Worm (Caenorhabditis elegans) whole organism, young adult: Measurements from ENCODE around the gene set-1.

ENCODE experiments used
- B0035.1 ChIP-seq: sonication (generic microtip); optimal IDR thresholded peaks from 2 replicates; lab custom pipeline; 2016; ENCODE audit warnings: missing genetic modification characterization, mild to moderate bottlenecking, missing compliant biosample characterization, missing genotype, missing genetic modification reagents
- B0336.3 ChIP-seq: fragments of 200-800 bp; sonication (Bioruptor generic); IDR thresholded peaks from 2 replicates; pipeline ENCODE4 v1.3.6; 2022; ENCODE audit warnings: missing genetic modification characterization, missing compliant biosample characterization
- C17E4.6 ChIP-seq: fragments of 200-800 bp; sonication (Bioruptor generic); IDR thresholded peaks from 2 replicates; pipeline ENCODE4 v1.3.6; 2022; ENCODE audit warnings: missing genetic modification reagents, missing genetic modification characterization, missing compliant biosample characterization
- D2030.7 ChIP-seq: fragments of 200-800 bp; sonication (Bioruptor generic); IDR thresholded peaks from 2 replicates; pipeline ENCODE4 v1.3.6; 2022; ENCODE audit warnings: missing genetic modification reagents, missing genetic modification characterization, missing compliant biosample characterization
- F39B2.1 ChIP-seq: fragments of 200-800 bp; sonication (Bioruptor generic); IDR thresholded peaks from 2 replicates; pipeline ENCODE4 v1.3.6; 2022; ENCODE audit warnings: missing genetic modification reagents, missing genetic modification characterization, missing compliant biosample characterization
- K12H6.12 ChIP-seq: fragments of 200-800 bp; sonication (Bioruptor generic); optimal IDR thresholded peaks from 2 replicates; lab custom pipeline; 2018; ENCODE audit warnings: mild to moderate bottlenecking, missing genetic modification characterization, missing compliant biosample characterization
- T07F8.4 ChIP-seq: sonication (generic microtip); optimal IDR thresholded peaks from 2 replicates; lab custom pipeline; 2016; ENCODE audit warnings: mild to moderate bottlenecking, missing genetic modification characterization, moderate library complexity, missing compliant biosample characterization
- Y53G8AR.9 ChIP-seq: fragments of 200-800 bp; sonication (Bioruptor generic); conservative IDR thresholded peaks from 2 replicates; pipeline ENCODE4 v1.3.6; 2022; ENCODE audit warnings: missing genetic modification reagents, missing genetic modification characterization, missing compliant biosample characterization
- Y56A3A.18 ChIP-seq: fragments of 200-800 bp; sonication (Bioruptor generic); IDR thresholded peaks from 2 replicates; pipeline ENCODE4 v1.3.6; 2022; ENCODE audit warnings: missing genetic modification reagents, missing genetic modification characterization, missing compliant biosample characterization
- Y79H2A.3 ChIP-seq: fragments of 200-800 bp; sonication (Bioruptor generic); conservative IDR thresholded peaks from 2 replicates; pipeline ENCODE4 v1.3.6; 2022; ENCODE audit warnings: missing genetic modification reagents, missing genetic modification characterization, missing compliant biosample characterization
- aptf-2 ChIP-seq: fragments of 200-800 bp; sonication (Bioruptor generic); conservative IDR thresholded peaks from 2 replicates; pipeline ENCODE4 v1.3.6; 2022; ENCODE audit warnings: missing genetic modification reagents, missing genetic modification characterization, missing compliant biosample characterization
- attf-6 ChIP-seq: fragments of 200-800 bp; sonication (Bioruptor generic); IDR thresholded peaks from 2 replicates; pipeline ENCODE4 v1.3.6; 2022; ENCODE audit warnings: missing genetic modification reagents, missing genetic modification characterization, missing compliant biosample characterization
- cebp-2 ChIP-seq: fragments of 200-800 bp; sonication (Bioruptor generic); IDR thresholded peaks from 2 replicates; pipeline ENCODE4 v1.3.6; 2022; ENCODE audit warnings: missing genetic modification characterization, missing compliant biosample characterization
- ceh-100 ChIP-seq: fragments of 200-800 bp; sonication (Bioruptor generic); IDR thresholded peaks from 2 replicates; pipeline ENCODE4 v1.3.6; 2022; ENCODE audit warnings: missing genetic modification reagents, missing genetic modification characterization, missing compliant biosample characterization
- ceh-91 ChIP-seq: fragments of 200-800 bp; sonication (Bioruptor generic); IDR thresholded peaks from 2 replicates; pipeline ENCODE4 v1.3.6; 2022; ENCODE audit warnings: missing genetic modification reagents, missing genetic modification characterization, missing compliant biosample characterization
- egl-44 ChIP-seq: fragments of 200-800 bp; sonication (Bioruptor generic); IDR thresholded peaks from 2 replicates; pipeline ENCODE4 v1.3.6; 2022; ENCODE audit warnings: missing genetic modification reagents, missing genetic modification characterization, missing compliant biosample characterization
- gei-17 ChIP-seq: fragments of 200-800 bp; sonication (Bioruptor generic); optimal IDR thresholded peaks from 2 replicates; lab custom pipeline; 2018; ENCODE audit warnings: mild to moderate bottlenecking, missing genetic modification characterization, missing compliant biosample characterization
- hsf-1 ChIP-seq: fragments of 200-800 bp; sonication (Bioruptor generic); IDR thresholded peaks from 2 replicates; pipeline ENCODE4 v1.3.6; 2022; ENCODE audit warnings: missing genetic modification reagents, missing genetic modification characterization, missing compliant biosample characterization
- lag-1 ChIP-seq: fragments of 200-800 bp; sonication (Bioruptor generic); IDR thresholded peaks from 2 replicates; pipeline ENCODE4 v1.3.6; 2022; ENCODE audit warnings: missing genetic modification reagents, missing genetic modification characterization, missing compliant biosample characterization
- let-607 ChIP-seq, 2 experiments: fragments of 200-800 bp in 1 of 2; sonication (Bioruptor generic) in 1 of 2; sonication (generic microtip) in 1 of 2; optimal IDR thresholded peaks; 2 replicates each; lab custom pipeline; 2016 to 2018; ENCODE audit warnings: mild to moderate bottlenecking in 2 of 2, missing compliant biosample characterization in 2 of 2, missing genetic modification characterization in 2 of 2, moderate library complexity in 2 of 2, missing genotype in 1 of 2
- lin-54 ChIP-seq: fragments of 200-800 bp; sonication (Bioruptor generic); optimal IDR thresholded peaks from 2 replicates; lab custom pipeline; 2018; ENCODE audit warnings: mild to moderate bottlenecking, missing genetic modification characterization, missing compliant biosample characterization
- madf-6 ChIP-seq: fragments of 200-800 bp; sonication (Bioruptor generic); IDR thresholded peaks from 2 replicates; pipeline ENCODE4 v1.3.6; 2022; ENCODE audit warnings: missing genetic modification reagents, missing genetic modification characterization, missing compliant biosample characterization
- mcd-1 ChIP-seq: fragments of 200-800 bp; sonication (Bioruptor generic); IDR thresholded peaks from 2 replicates; pipeline ENCODE4 v1.3.6; 2022; ENCODE audit warnings: missing genetic modification reagents, missing genetic modification characterization, missing compliant biosample characterization
- mxl-1 ChIP-seq: sonication (generic microtip); optimal IDR thresholded peaks from 2 replicates; lab custom pipeline; 2016; ENCODE audit warnings: missing genetic modification characterization, missing compliant biosample characterization
- nfya-1 ChIP-seq: sonication (generic microtip); optimal IDR thresholded peaks from 2 replicates; lab custom pipeline; 2017; ENCODE audit warnings: antibody characterized with exemption, missing compliant biosample characterization, missing genetic modification characterization, borderline replicate concordance; ENCODE audit not compliant: insufficient read depth
- nfya-2 ChIP-seq: fragments of 200-800 bp; sonication (Bioruptor generic); IDR thresholded peaks from 2 replicates; pipeline ENCODE4 v1.3.6; 2022; ENCODE audit warnings: missing genetic modification reagents, missing genetic modification characterization, missing compliant biosample characterization
- rec-8 ChIP-seq, 2 experiments: sonication (generic microtip); optimal IDR thresholded peaks; 2 replicates each; lab custom pipeline; 2016; ENCODE audit warnings: mild to moderate bottlenecking in 2 of 2, missing genetic modification characterization in 2 of 2, missing genetic modification reagents in 2 of 2, missing genotype in 2 of 2, missing biosample characterization in 1 of 2, missing compliant biosample characterization in 1 of 2, moderate library complexity in 1 of 2
- repo-1 ChIP-seq: sonication (generic microtip); optimal IDR thresholded peaks from 2 replicates; lab custom pipeline; 2017; ENCODE audit warnings: mild to moderate bottlenecking, missing genetic modification characterization, missing compliant biosample characterization
- snpc-1.1 ChIP-seq: sonication (generic microtip); optimal IDR thresholded peaks from 2 replicates; lab custom pipeline; 2017; ENCODE audit warnings: missing genetic modification characterization, mild to moderate bottlenecking, missing compliant biosample characterization, antibody characterized with exemption, moderate library complexity, missing genotype, missing genetic modification reagents; ENCODE audit not compliant: insufficient read depth
- snpc-3.4 ChIP-seq: sonication (generic microtip); optimal IDR thresholded peaks from 2 replicates; lab custom pipeline; 2017; ENCODE audit warnings: missing genetic modification characterization, mild to moderate bottlenecking, missing compliant biosample characterization, antibody characterized with exemption, moderate library complexity, missing genotype, missing genetic modification reagents
- tbx-9 ChIP-seq: sonication (generic microtip); optimal IDR thresholded peaks from 2 replicates; lab custom pipeline; 2016; ENCODE audit warnings: borderline replicate concordance, missing genetic modification characterization, inconsistent platforms, missing compliant biosample characterization
- tlf-1 ChIP-seq: fragments of 200-800 bp; sonication (Bioruptor generic); optimal IDR thresholded peaks from 2 replicates; lab custom pipeline; 2018; ENCODE audit warnings: mild to moderate bottlenecking, missing genetic modification characterization, missing compliant biosample characterization
- xnd-1 ChIP-seq: sonication (generic microtip); optimal IDR thresholded peaks from 2 replicates; lab custom pipeline; 2016; ENCODE audit warnings: missing genotype, missing genetic modification reagents, missing genetic modification characterization, missing compliant biosample characterization
- ztf-18 ChIP-seq: sonication (generic microtip); optimal IDR thresholded peaks from 2 replicates; lab custom pipeline; 2016; ENCODE audit warnings: missing genotype, mild to moderate bottlenecking, missing genetic modification characterization, missing compliant biosample characterization
- ztf-22 ChIP-seq: fragments of 200-800 bp; sonication (Bioruptor generic); optimal IDR thresholded peaks from 2 replicates; lab custom pipeline; 2018; ENCODE audit warnings: mild to moderate bottlenecking, missing genetic modification characterization, moderate library complexity, missing compliant biosample characterization
- ztf-3 ChIP-seq: fragments of 200-800 bp; sonication (Bioruptor generic); optimal IDR thresholded peaks from 2 replicates; lab custom pipeline; 2018; ENCODE audit warnings: mild to moderate bottlenecking, missing genetic modification characterization, missing compliant biosample characterization

set-1 gene

DNA sequence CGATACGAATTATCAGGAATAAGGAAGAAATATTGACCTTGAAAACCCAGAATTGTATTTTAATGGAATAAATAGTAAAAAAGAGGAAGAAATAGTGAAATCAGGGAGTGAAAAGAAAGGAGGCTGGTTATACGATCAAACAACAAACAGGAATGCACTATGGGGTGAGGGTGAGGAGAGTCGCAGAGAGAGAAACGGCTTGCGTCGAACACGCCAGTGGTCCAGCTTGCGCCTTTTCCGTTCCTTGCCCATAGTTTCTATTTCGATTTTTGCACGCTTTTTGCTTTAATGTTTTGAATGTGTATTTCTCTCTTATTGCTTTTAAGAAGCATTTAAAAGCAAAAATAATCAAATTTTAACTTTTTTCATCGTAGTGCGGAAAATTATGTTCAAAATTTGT is 1.5 kb upstream of the set-1 start (continued):
- TF ChIP-seq ztf-18 (tag; lab: Kevin White, UChicago), result peak; percentile 94

DNA sequence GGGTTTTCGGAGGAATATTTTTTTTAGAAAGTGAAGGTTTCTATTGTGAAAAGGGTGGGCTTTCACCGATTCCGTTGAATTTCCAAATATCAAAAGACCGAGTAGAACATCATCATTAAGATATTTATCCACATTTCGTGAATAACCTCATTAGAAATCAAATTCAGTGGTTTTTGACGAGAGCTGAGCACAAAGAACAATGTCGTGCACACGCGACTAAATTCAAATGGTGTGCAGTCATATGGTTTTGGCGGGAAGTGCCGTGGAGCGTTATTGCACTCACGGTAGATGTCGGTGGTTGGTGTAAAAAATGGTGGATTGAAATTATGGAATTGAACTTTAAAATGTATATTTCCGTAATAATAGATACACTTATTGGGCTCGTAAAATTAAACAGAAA is 505 bp upstream of the set-1 start:
- TF ChIP-seq cebp-2 (GFP tag; lab: Robert Waterston, UW) (no peak), lag-1 (GFP tag; lab: Robert Waterston, UW) (no peak), tlf-1 (GFP tag; lab: Kevin White, UChicago) (no peak), ceh-91 (GFP tag; lab: Robert Waterston, UW) (no peak), madf-6 (GFP tag; lab: Robert Waterston, UW) (0 out of 2 replicates have a peak, but pooled peaks have one; percentile 34), mcd-1 (GFP tag; lab: Robert Waterston, UW) (peak; percentile 33; the same call in 1 of the 2 replicates), lin-54 (GFP tag; lab: Kevin White, UChicago) (peak; percentile 22), K12H6.12 (tag; lab: Kevin White, UChicago) (no peak)

DNA sequence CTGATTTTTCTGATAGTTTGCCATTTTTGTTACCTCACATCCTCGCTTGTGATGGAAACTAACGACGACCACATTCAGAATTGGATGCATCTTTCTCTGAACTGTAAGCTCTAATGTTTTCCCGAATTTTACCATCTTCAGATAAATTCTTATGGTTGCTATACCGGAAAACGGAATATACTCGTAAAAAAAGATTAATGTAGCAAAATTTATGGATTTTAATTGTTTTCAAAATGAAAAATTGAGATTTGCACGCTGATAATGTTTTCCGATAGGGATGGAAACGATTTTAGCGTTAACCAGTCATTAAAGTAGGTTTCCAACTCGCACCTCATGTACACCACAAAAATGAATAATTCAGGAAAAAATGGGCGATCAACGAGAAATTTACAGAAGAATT is 1.6 kb downstream of the set-1 start, which contains the start of gene T26A5.6:
Gene T26A5.6, minus strand, starts transcription at position 101 of the 400 bp plus-strand sequence.
- no peak for TF ChIP-seq nfya-2 (GFP tag; lab: Robert Waterston, UW)
- no peak for TF ChIP-seq repo-1
- no peak for TF ChIP-seq F39B2.1 (GFP tag; lab: Robert Waterston, UW)
- TF ChIP-seq rec-8 (tag; optimal IDR thresholded peaks at IDR 0.05; lab: Kevin White, UChicago), result no peak
- no peak for TF ChIP-seq tbx-9 (tag; lab: Kevin White, UChicago)
- no peak for TF ChIP-seq snpc-3.4 (tag; lab: Kevin White, UChicago)
- no peak for TF ChIP-seq madf-6 (GFP tag; lab: Robert Waterston, UW)
- no peak for TF ChIP-seq lag-1 (GFP tag; lab: Robert Waterston, UW)
- no peak for TF ChIP-seq Y79H2A.3 (GFP tag; lab: Robert Waterston, UW)
- no peak for TF ChIP-seq ztf-3
- no peak for TF ChIP-seq B0336.3
- no peak for TF ChIP-seq ceh-91 (GFP tag; lab: Robert Waterston, UW)
- TF ChIP-seq D2030.7 (GFP tag; lab: Robert Waterston, UW), result no peak
- TF ChIP-seq aptf-2 (GFP tag; lab: Robert Waterston, UW), result no peak

DNA sequence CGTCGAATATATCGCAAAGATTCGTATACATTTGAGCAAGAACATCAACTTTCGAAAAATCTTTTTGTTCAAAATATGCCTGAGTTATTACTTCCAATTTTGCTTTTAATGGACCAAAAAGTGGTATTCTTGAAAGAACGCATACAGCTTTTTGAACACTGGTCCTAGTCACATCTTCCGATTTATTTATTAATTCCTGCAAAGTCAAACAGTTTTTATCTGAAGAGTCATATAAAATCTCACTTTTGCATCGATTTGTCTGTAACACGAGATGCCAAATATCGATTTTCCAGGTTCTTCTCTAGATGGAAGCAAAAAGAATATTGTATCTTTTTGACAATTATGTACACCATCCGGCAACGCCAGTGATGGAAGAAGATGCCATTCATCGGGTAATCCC is 2.3 kb downstream of the set-1 start:
- TF ChIP-seq repo-1, result peak; percentile 46
- no peak for TF ChIP-seq ztf-22 (GFP tag; lab: Kevin White, UChicago)
- no peak for TF ChIP-seq hsf-1 (GFP tag; lab: Robert Waterston, UW)
- no peak for TF ChIP-seq snpc-1.1 (tag; lab: Kevin White, UChicago)
- no peak for TF ChIP-seq ceh-100
- no peak for TF ChIP-seq xnd-1
- no peak for TF ChIP-seq nfya-1
- no peak for TF ChIP-seq let-607 (tag; optimal IDR thresholded peaks at IDR 0.05; lab: Kevin White, UChicago)
- no peak for TF ChIP-seq F39B2.1 (GFP tag; lab: Robert Waterston, UW)
- TF ChIP-seq B0035.1 (tag; lab: Kevin White, UChicago), result no peak
- TF ChIP-seq T07F8.4 (tag; lab: Kevin White, UChicago), result no peak
- no peak for TF ChIP-seq C17E4.6
- no peak for TF ChIP-seq mxl-1
- TF ChIP-seq attf-6 (GFP tag; lab: Robert Waterston, UW), result 0 out of 2 replicates have a peak, but pooled peaks have one; percentile 30
- TF ChIP-seq gei-17, result no peak
- TF ChIP-seq Y56A3A.18 (GFP tag; lab: Robert Waterston, UW), result no peak
- TF ChIP-seq Y53G8AR.9, result no peak
- no peak for TF ChIP-seq egl-44 (GFP tag; lab: Robert Waterston, UW)
